Worm (Caenorhabditis elegans) whole organism, late embryonic: Measurements from ENCODE around the gene cut-2.

Experiments
- C38D4.7 ChIP-seq: fragments of 200-800 bp; sonication (Bioruptor generic); optimal IDR thresholded peaks from 2 replicates; lab custom pipeline; 2018; ENCODE audit warnings: mild to moderate bottlenecking, missing genetic modification characterization, moderate library complexity, missing compliant biosample characterization
- F13H6.1 ChIP-seq: sonication (generic microtip); optimal IDR thresholded peaks from 2 replicates; lab custom pipeline; 2016; ENCODE audit warnings: missing genetic modification characterization, missing compliant biosample characterization
- K02D7.2 ChIP-seq: sonication (generic microtip); optimal IDR thresholded peaks from 2 replicates; lab custom pipeline; 2017; ENCODE audit warnings: mild to moderate bottlenecking, missing genetic modification characterization, missing compliant biosample characterization
- T23F11.4 ChIP-seq: fragments of 200-800 bp; sonication (Bioruptor generic); optimal IDR thresholded peaks from 2 replicates; lab custom pipeline; 2018; ENCODE audit warnings: mild to moderate bottlenecking, missing genetic modification characterization, missing compliant biosample characterization
- Y22D7AL.16 ChIP-seq: sonication (generic microtip); optimal IDR thresholded peaks from 2 replicates; lab custom pipeline; 2016; ENCODE audit warnings: missing genetic modification characterization, missing compliant biosample characterization
- ama-1 ChIP-seq: fragments of 150-350 bp; optimal IDR thresholded peaks from 2 replicates; lab custom pipeline; 2014
- ceh-14 ChIP-seq: sonication (generic microtip); optimal IDR thresholded peaks from 2 replicates; lab custom pipeline; 2016; ENCODE audit warnings: missing genotype, missing genetic modification characterization, missing compliant biosample characterization
- ceh-18 ChIP-seq: sonication (generic microtip); optimal IDR thresholded peaks from 2 replicates; lab custom pipeline; 2016; ENCODE audit warnings: missing genetic modification characterization, missing compliant biosample characterization
- ceh-19 ChIP-seq: fragments of 200-800 bp; sonication (Bioruptor generic); optimal IDR thresholded peaks from 2 replicates; lab custom pipeline; 2018; ENCODE audit warnings: mild to moderate bottlenecking, missing genetic modification characterization, missing compliant biosample characterization
- ceh-2 ChIP-seq: sonication (generic microtip); optimal IDR thresholded peaks from 2 replicates; lab custom pipeline; 2016; ENCODE audit warnings: missing genotype, missing genetic modification characterization, missing compliant biosample characterization
- ceh-24 ChIP-seq: sonication (generic microtip); optimal IDR thresholded peaks from 2 replicates; lab custom pipeline; 2016; ENCODE audit warnings: mild to moderate bottlenecking, missing genetic modification characterization, missing compliant biosample characterization
- ceh-34 ChIP-seq: sonication (generic microtip); optimal IDR thresholded peaks from 2 replicates; lab custom pipeline; 2016; ENCODE audit warnings: mild to moderate bottlenecking, missing genetic modification characterization, missing compliant biosample characterization
- ceh-48 ChIP-seq: sonication (generic microtip); optimal IDR thresholded peaks from 2 replicates; lab custom pipeline; 2016; ENCODE audit warnings: missing genetic modification characterization, inconsistent platforms, missing compliant biosample characterization
- che-1 ChIP-seq: sonication (generic microtip); optimal IDR thresholded peaks from 2 replicates; lab custom pipeline; 2016; ENCODE audit warnings: mild to moderate bottlenecking, missing genetic modification characterization, missing compliant biosample characterization
- elt-4 ChIP-seq: sonication (generic microtip); optimal IDR thresholded peaks from 2 replicates; lab custom pipeline; 2016; ENCODE audit warnings: missing genetic modification characterization, missing compliant biosample characterization
- ets-4 ChIP-seq: sonication (generic microtip); optimal IDR thresholded peaks from 2 replicates; lab custom pipeline; 2016; ENCODE audit warnings: missing genetic modification characterization, missing compliant biosample characterization
- fax-1 ChIP-seq: sonication (generic microtip); optimal IDR thresholded peaks from 2 replicates; lab custom pipeline; 2016; ENCODE audit warnings: missing genotype, missing genetic modification characterization, missing compliant biosample characterization
- fkh-10 ChIP-seq: fragments of 150-350 bp; optimal IDR thresholded peaks from 2 replicates; lab custom pipeline; 2014; ENCODE audit warnings: missing biosample characterization, missing genetic modification reagents, missing genetic modification characterization
- fkh-6 ChIP-seq: sonication (generic microtip); optimal IDR thresholded peaks from 2 replicates; lab custom pipeline; 2016; ENCODE audit warnings: missing genetic modification characterization, missing compliant biosample characterization
- hlh-13 ChIP-seq: fragments of 200-800 bp; sonication (Bioruptor generic); optimal IDR thresholded peaks from 2 replicates; lab custom pipeline; 2018; ENCODE audit warnings: mild to moderate bottlenecking, missing genetic modification characterization, missing compliant biosample characterization
- hlh-15 ChIP-seq: sonication (generic microtip); optimal IDR thresholded peaks from 2 replicates; lab custom pipeline; 2016; ENCODE audit warnings: missing genetic modification characterization, missing compliant biosample characterization
- hlh-30 ChIP-seq: sonication (generic microtip); optimal IDR thresholded peaks from 2 replicates; lab custom pipeline; 2017; ENCODE audit warnings: antibody characterized with exemption, missing genetic modification characterization, missing compliant biosample characterization; ENCODE audit not compliant: insufficient read depth
- hlh-6 ChIP-seq: sonication (generic microtip); optimal IDR thresholded peaks from 2 replicates; lab custom pipeline; 2016; ENCODE audit warnings: missing genotype, missing genetic modification characterization, missing compliant biosample characterization
- hlh-8 ChIP-seq: sonication (generic microtip); optimal IDR thresholded peaks from 2 replicates; lab custom pipeline; 2016; ENCODE audit warnings: missing genotype, missing genetic modification characterization, missing compliant biosample characterization
- lin-11 ChIP-seq: fragments of 200-800 bp; sonication (Bioruptor generic); optimal IDR thresholded peaks from 2 replicates; lab custom pipeline; 2018; ENCODE audit warnings: mild to moderate bottlenecking, missing genetic modification characterization, missing compliant biosample characterization
- madf-2 ChIP-seq: sonication (generic microtip); optimal IDR thresholded peaks from 2 replicates; lab custom pipeline; 2017; ENCODE audit warnings: missing genetic modification characterization, missing compliant biosample characterization
- mec-3 ChIP-seq: sonication (generic microtip); optimal IDR thresholded peaks from 2 replicates; lab custom pipeline; 2016; ENCODE audit warnings: borderline replicate concordance, missing genetic modification characterization, missing compliant biosample characterization
- npax-4 ChIP-seq: sonication (generic microtip); optimal IDR thresholded peaks from 2 replicates; lab custom pipeline; 2016; ENCODE audit warnings: missing genetic modification characterization, missing compliant biosample characterization
- odd-2 ChIP-seq: sonication (generic microtip); optimal IDR thresholded peaks from 2 replicates; lab custom pipeline; 2017; ENCODE audit warnings: antibody characterized with exemption, mild to moderate bottlenecking, missing genetic modification characterization, missing compliant biosample characterization
- pag-3 ChIP-seq: sonication (generic microtip); optimal IDR thresholded peaks from 2 replicates; lab custom pipeline; 2016; ENCODE audit warnings: missing compliant biosample characterization, missing genetic modification characterization, borderline replicate concordance
- pha-2 ChIP-seq: sonication (generic microtip); optimal IDR thresholded peaks from 2 replicates; lab custom pipeline; 2017; ENCODE audit warnings: mild to moderate bottlenecking, missing genetic modification characterization, missing compliant biosample characterization
- pha-4 ChIP-seq: fragments of 150-350 bp; optimal IDR thresholded peaks from 2 replicates; lab custom pipeline; 2018; ENCODE audit warnings: missing biosample characterization, missing genetic modification reagents, missing genetic modification characterization
- pqm-1 ChIP-seq: sonication (generic microtip); optimal IDR thresholded peaks from 2 replicates; lab custom pipeline; 2016; ENCODE audit warnings: missing genetic modification characterization, missing compliant biosample characterization
- pros-1 ChIP-seq: fragments of 150-350 bp; optimal IDR thresholded peaks from 2 replicates; lab custom pipeline; 2014; ENCODE audit warnings: missing biosample characterization, missing genetic modification reagents, missing genetic modification characterization
- ref-2 ChIP-seq: sonication (generic microtip); optimal IDR thresholded peaks from 2 replicates; lab custom pipeline; 2016; ENCODE audit warnings: missing genetic modification characterization, missing compliant biosample characterization
- rnt-1 ChIP-seq: sonication (generic microtip); optimal IDR thresholded peaks from 2 replicates; lab custom pipeline; 2016; ENCODE audit warnings: missing genetic modification characterization, missing compliant biosample characterization
- sdc-2 ChIP-seq: sonication (generic microtip); optimal IDR thresholded peaks from 2 replicates; lab custom pipeline; 2016; ENCODE audit warnings: missing genotype, missing genetic modification characterization, missing compliant biosample characterization
- sox-2 ChIP-seq: fragments of 200-800 bp; sonication (Bioruptor generic); IDR thresholded peaks from 2 replicates; pipeline ENCODE4 v1.3.6; 2022; ENCODE audit warnings: missing genetic modification reagents, missing genetic modification characterization, missing compliant biosample characterization
- tbx-2 ChIP-seq: sonication (generic microtip); optimal IDR thresholded peaks from 2 replicates; lab custom pipeline; 2016; ENCODE audit warnings: missing genetic modification characterization, missing compliant biosample characterization
- tbx-7 ChIP-seq: sonication (generic microtip); optimal IDR thresholded peaks from 2 replicates; lab custom pipeline; 2016; ENCODE audit warnings: missing genotype, missing genetic modification characterization, missing compliant biosample characterization
- ttx-3 ChIP-seq: sonication (generic microtip); optimal IDR thresholded peaks from 2 replicates; lab custom pipeline; 2016; ENCODE audit warnings: missing genetic modification reagents, missing genetic modification characterization, missing compliant biosample characterization
- unc-42 ChIP-seq: sonication (generic microtip); optimal IDR thresholded peaks from 2 replicates; lab custom pipeline; 2016; ENCODE audit warnings: missing genotype, missing genetic modification characterization, missing compliant biosample characterization
- unc-55 ChIP-seq: sonication (generic microtip); optimal IDR thresholded peaks from 2 replicates; lab custom pipeline; 2017; ENCODE audit warnings: missing biosample characterization, missing genetic modification reagents, missing genetic modification characterization
- unc-86 ChIP-seq: sonication (generic microtip); optimal IDR thresholded peaks from 2 replicates; lab custom pipeline; 2016; ENCODE audit warnings: missing genetic modification characterization, missing compliant biosample characterization
- zip-5 ChIP-seq: sonication (generic microtip); optimal IDR thresholded peaks from 2 replicates; lab custom pipeline; 2016; ENCODE audit warnings: missing genetic modification characterization, missing compliant biosample characterization

The cut-2 gene

ce11 chrV:13409089-13409488, 5.7 kb upstream of the cut-2 start (continued):
- TF ChIP-seq sox-2 (GFP tag; lab: Robert Waterston, UW) (no peak), elt-4 (tag; lab: Kevin White, UChicago) (no peak), pqm-1 (tag; lab: Kevin White, UChicago) (no peak), hlh-13 (GFP tag; lab: Kevin White, UChicago) (no peak), che-1 (no peak), pag-3 (no peak), fax-1 (tag; lab: Kevin White, UChicago) (no peak), hlh-15 (no peak), unc-55 (GFP tag; lab: Kevin White, UChicago) (no peak), ceh-24 (tag; lab: Kevin White, UChicago) (no peak), ceh-48 (tag; lab: Kevin White, UChicago) (no peak), unc-42 (tag; lab: Kevin White, UChicago) (peak; percentile 12), fkh-6 (tag; lab: Kevin White, UChicago) (no peak), hlh-6 (tag; lab: Kevin White, UChicago) (no peak), ceh-2 (peak; percentile 52), ama-1 (no peak), hlh-30 (tag; lab: Kevin White, UChicago) (no peak), lin-11 (tag; lab: Kevin White, UChicago) (no peak), fkh-10 (GFP tag; lab: Kevin White, UChicago) (no peak), sdc-2 (tag; lab: Kevin White, UChicago) (no peak), pros-1 (tag; lab: Kevin White, UChicago) (no peak), ref-2 (tag; lab: Kevin White, UChicago) (peak; percentile 26), ceh-14 (tag; lab: Kevin White, UChicago) (peak; percentile 66), tbx-7 (peak; percentile 37), T23F11.4 (no peak), F13H6.1 (tag; lab: Kevin White, UChicago) (no peak), pha-4 (no peak)

ce11 chrV:13410688-13411087, 4.1 kb upstream of the cut-2 start, which contains the start of gene F53F1.4:
Gene F53F1.4 (plus strand): TSS chrV:13411077.
- TF ChIP-seq ttx-3 (tag; lab: Kevin White, UChicago) = no peak

- TF ChIP-seq ceh-19 (GFP tag; lab: Kevin White, UChicago) (peak; percentile 17), Y22D7AL.16 (tag; lab: Kevin White, UChicago) (no peak), fkh-6 (tag; lab: Kevin White, UChicago) (peak; percentile 5), pros-1 (tag; lab: Kevin White, UChicago) (no peak), che-1 (no peak), ceh-24 (tag; lab: Kevin White, UChicago) (no peak)
These were observed 3.3 kb upstream of the cut-2 start for ce11 chrV:13411225-13411991.

- TF ChIP-seq odd-2 (tag; lab: Kevin White, UChicago) (no peak), C38D4.7 (GFP tag; lab: Kevin White, UChicago) (no peak), madf-2 (no peak), ceh-2 (no peak), unc-86 (tag; lab: Kevin White, UChicago) (no peak), pqm-1 (tag; lab: Kevin White, UChicago) (no peak), hlh-30 (tag; lab: Kevin White, UChicago) (no peak), unc-42 (tag; lab: Kevin White, UChicago) (no peak), fax-1 (tag; lab: Kevin White, UChicago) (no peak), pha-4 (no peak), ama-1 (no peak)
- TF ChIP-seq, all 69 proteins: peak for 0
These were observed 2.8 kb upstream of the cut-2 start for ce11 chrV:13411992-13412298.

- no peak for TF ChIP-seq pha-2 (tag; lab: Kevin White, UChicago)
- no peak for TF ChIP-seq hlh-8 (tag; lab: Kevin White, UChicago)
- TF ChIP-seq lin-11 (tag; lab: Kevin White, UChicago) = no peak
- no peak for TF ChIP-seq fkh-6 (tag; lab: Kevin White, UChicago)
- no peak for TF ChIP-seq zip-5 (tag; lab: Kevin White, UChicago)
- no peak for TF ChIP-seq rnt-1
- TF ChIP-seq mec-3 (tag; lab: Kevin White, UChicago) = no peak
- TF ChIP-seq ceh-34 (tag; lab: Kevin White, UChicago) = no peak
- TF ChIP-seq fax-1 (tag; lab: Kevin White, UChicago) = no peak
- no peak for TF ChIP-seq tbx-2 (tag; lab: Kevin White, UChicago)
- TF ChIP-seq ceh-18 = no peak
- TF ChIP-seq ets-4 (tag; lab: Kevin White, UChicago) = no peak
- TF ChIP-seq ceh-24 (tag; lab: Kevin White, UChicago) = no peak
- TF ChIP-seq K02D7.2 (tag; lab: Kevin White, UChicago) = no peak
- no peak for TF ChIP-seq madf-2
- TF ChIP-seq npax-4 = no peak
- TF ChIP-seq C38D4.7 (GFP tag; lab: Kevin White, UChicago) = no peak
These were observed 1.4 kb upstream of the cut-2 start for ce11 chrV:13413301-13413700.
